Fruit fly (Drosophila melanogaster) whole organism, embryonic: ENCODE data around the gene CG5346.
A peak's percentile ranks its signal among the peaks of the same experiment; 100 is the strongest.

Experiments
- ATbp ChIP-seq: fragments of 200-800 bp; sonication (Bioruptor generic); optimal IDR thresholded peaks from 2 replicates; lab custom pipeline; 2017; ENCODE audit warnings: missing biosample characterization, mild to moderate bottlenecking, missing genetic modification characterization, missing genetic modification reagents
- Abd-B ChIP-seq: fragments of 200-800 bp; sonication (Bioruptor generic); optimal IDR thresholded peaks from 2 replicates; lab custom pipeline; 2018; ENCODE audit warnings: missing biosample characterization, mild to moderate bottlenecking, missing genetic modification characterization, moderate library complexity
- CG1024 ChIP-seq: fragments of 200-800 bp; sonication (Bioruptor generic); IDR thresholded peaks from 2 replicates; pipeline ENCODE4 v1.3.6; 2022; ENCODE audit warnings: missing biosample characterization, missing genetic modification characterization
- CG10274 ChIP-seq: fragments of 200-800 bp; sonication (Bioruptor generic); optimal IDR thresholded peaks from 3 replicates; lab custom pipeline; 2017; ENCODE audit warnings: missing biosample characterization, mild to moderate bottlenecking, missing genetic modification characterization
- CG11504 ChIP-seq: fragments of 200-800 bp; sonication (Bioruptor generic); optimal IDR thresholded peaks from 3 replicates; lab custom pipeline; 2019; ENCODE audit warnings: missing biosample characterization, mild to moderate bottlenecking, missing genetic modification characterization, moderate library complexity
- CG12942 ChIP-seq: fragments of 200-800 bp; sonication (Bioruptor generic); optimal IDR thresholded peaks from 3 replicates; lab custom pipeline; 2016; ENCODE audit warnings: missing biosample characterization, missing genetic modification characterization
- CG15073 ChIP-seq: fragments of 200-800 bp; sonication (Bioruptor generic); optimal IDR thresholded peaks from 2 replicates; lab custom pipeline; 2016; ENCODE audit warnings: missing biosample characterization, missing genetic modification characterization
- CG15696 ChIP-seq: fragments of 200-800 bp; sonication (Bioruptor generic); optimal IDR thresholded peaks from 2 replicates; lab custom pipeline; 2019; ENCODE audit warnings: missing biosample characterization, mild to moderate bottlenecking, missing genetic modification characterization, moderate library complexity
- CG16779 ChIP-seq: fragments of 200-800 bp; sonication (Bioruptor generic); IDR thresholded peaks from 2 replicates; pipeline ENCODE4 v1.3.6; 2022; ENCODE audit warnings: missing biosample characterization, missing genetic modification characterization
- CG16813 ChIP-seq: fragments of 200-800 bp; sonication (Bioruptor generic); IDR thresholded peaks from 3 replicates; pipeline ENCODE4 v1.3.6; 2022; ENCODE audit warnings: missing biosample characterization, missing genetic modification characterization; ENCODE audit not compliant: partially characterized antibody
- CG17385 ChIP-seq: fragments of 200-800 bp; sonication (Bioruptor generic); optimal IDR thresholded peaks from 3 replicates; lab custom pipeline; 2018; ENCODE audit warnings: missing biosample characterization, mild to moderate bottlenecking, missing genetic modification characterization
- CG5180 ChIP-seq: fragments of 200-800 bp; sonication (Bioruptor generic); optimal IDR thresholded peaks from 3 replicates; lab custom pipeline; 2017; ENCODE audit warnings: missing biosample characterization, missing genetic modification characterization, mild to moderate bottlenecking, moderate library complexity, missing genetic modification reagents
- CG6683 ChIP-seq: fragments of 200-800 bp; sonication (Bioruptor generic); optimal IDR thresholded peaks from 2 replicates; lab custom pipeline; 2017; ENCODE audit warnings: missing biosample characterization, mild to moderate bottlenecking, missing genetic modification characterization, missing genetic modification reagents
- CG6765 ChIP-seq: fragments of 200-800 bp; sonication (Bioruptor generic); optimal IDR thresholded peaks from 3 replicates; lab custom pipeline; 2017; ENCODE audit warnings: missing biosample characterization, mild to moderate bottlenecking, missing genetic modification characterization
- CG7271 ChIP-seq: fragments of 200-800 bp; sonication (Bioruptor generic); optimal IDR thresholded peaks from 2 replicates; lab custom pipeline; 2018; ENCODE audit warnings: missing biosample characterization, mild to moderate bottlenecking, missing genetic modification characterization, moderate library complexity
- CG8924 ChIP-seq: fragments of 200-800 bp; optimal IDR thresholded peaks from 3 replicates; lab custom pipeline; 2019; ENCODE audit warnings: missing biosample characterization, mild to moderate bottlenecking, missing genetic modification characterization, moderate library complexity
- CG9797 ChIP-seq: fragments of 200-800 bp; sonication (Bioruptor generic); optimal IDR thresholded peaks from 3 replicates; lab custom pipeline; 2018; ENCODE audit warnings: missing biosample characterization, mild to moderate bottlenecking, missing genetic modification characterization
- CkIIα-i1 ChIP-seq: fragments of 200-800 bp; sonication (Bioruptor generic); IDR thresholded peaks from 2 replicates; pipeline ENCODE4 v1.3.6; 2022; ENCODE audit warnings: missing biosample characterization, missing genetic modification characterization
- E2f2 ChIP-seq: fragments of 200-800 bp; sonication (Bioruptor generic); IDR thresholded peaks from 2 replicates; pipeline ENCODE4 v1.3.6; 2022; ENCODE audit warnings: missing biosample characterization, missing genetic modification characterization
- Hmr ChIP-seq: fragments of 200-800 bp; sonication (Bioruptor generic); optimal IDR thresholded peaks from 3 replicates; lab custom pipeline; 2017; ENCODE audit warnings: mild to moderate bottlenecking, missing biosample characterization, missing genetic modification reagents, missing genetic modification characterization
- Hsf ChIP-seq: fragments of 200-800 bp; sonication (Bioruptor generic); optimal IDR thresholded peaks from 3 replicates; lab custom pipeline; 2016; ENCODE audit warnings: missing biosample characterization, missing genetic modification characterization
- Lhr ChIP-seq: fragments of 200-800 bp; sonication (Bioruptor generic); optimal IDR thresholded peaks from 3 replicates; lab custom pipeline; 2017; ENCODE audit warnings: mild to moderate bottlenecking, missing biosample characterization, missing genetic modification reagents, missing genetic modification characterization
- NC2β ChIP-seq: fragments of 200-800 bp; sonication (Bioruptor generic); optimal IDR thresholded peaks from 2 replicates; lab custom pipeline; 2016; ENCODE audit warnings: missing biosample characterization, missing genetic modification characterization
- Optix ChIP-seq: fragments of 200-800 bp; sonication (Bioruptor generic); IDR thresholded peaks from 3 replicates; pipeline ENCODE4 v1.3.6; 2022; ENCODE audit warnings: missing biosample characterization, missing genetic modification characterization
- Taf1 ChIP-seq: fragments of 200-800 bp; sonication (Bioruptor generic); IDR thresholded peaks from 2 replicates; pipeline ENCODE4 v1.3.6; 2022; ENCODE audit warnings: missing biosample characterization, missing genetic modification characterization
- Xbp1 ChIP-seq: fragments of 200-800 bp; sonication (Bioruptor generic); optimal IDR thresholded peaks from 3 replicates; lab custom pipeline; 2016; ENCODE audit warnings: missing biosample characterization, mild to moderate bottlenecking, missing genetic modification characterization
- amos ChIP-seq: fragments of 200-800 bp; sonication (Bioruptor generic); IDR thresholded peaks from 2 replicates; pipeline ENCODE4 v1.3.6; 2022; ENCODE audit warnings: missing biosample characterization, missing genetic modification characterization; ENCODE audit not compliant: partially characterized antibody
- aop ChIP-seq: fragments of 200-800 bp; sonication (Bioruptor generic); IDR thresholded peaks from 2 replicates; pipeline ENCODE4 v1.3.6; 2022; ENCODE audit warnings: missing biosample characterization, missing genetic modification characterization
- bcd ChIP-seq: fragments of 200-800 bp; sonication (Bioruptor generic); optimal IDR thresholded peaks from 2 replicates; lab custom pipeline; 2017; ENCODE audit warnings: missing biosample characterization, mild to moderate bottlenecking, missing genetic modification characterization
- cas ChIP-seq: fragments of 200-800 bp; sonication (Bioruptor generic); IDR thresholded peaks from 2 replicates; pipeline ENCODE4 v1.3.6; 2022; ENCODE audit warnings: missing biosample characterization, missing genetic modification characterization
- chif ChIP-seq, 2 experiments: fragments of 200-800 bp; sonication (Bioruptor generic); optimal IDR thresholded peaks; 3 replicates each; lab custom pipeline; 2016; ENCODE audit warnings: missing biosample characterization in 2 of 2, missing genetic modification characterization in 2 of 2
- chm ChIP-seq: fragments of 200-800 bp; sonication (Bioruptor generic); IDR thresholded peaks from 2 replicates; pipeline ENCODE4 v1.3.6; 2022; ENCODE audit warnings: missing biosample characterization, missing genetic modification characterization
- cwo ChIP-seq: fragments of 200-800 bp; sonication (Bioruptor generic); optimal IDR thresholded peaks from 3 replicates; lab custom pipeline; 2017; ENCODE audit warnings: missing biosample characterization, missing genetic modification characterization, mild to moderate bottlenecking, moderate library complexity, missing genetic modification reagents
- dan ChIP-seq: fragments of 200-800 bp; sonication (Bioruptor generic); IDR thresholded peaks from 2 replicates; pipeline ENCODE4 v1.3.6; 2022; ENCODE audit warnings: missing biosample characterization, missing genetic modification characterization
- en ChIP-seq: fragments of 200-800 bp; sonication (Bioruptor generic); optimal IDR thresholded peaks from 2 replicates; lab custom pipeline; 2016; ENCODE audit warnings: missing biosample characterization, missing genetic modification characterization
- exex ChIP-seq: fragments of 200-800 bp; sonication (Bioruptor generic); optimal IDR thresholded peaks from 4 replicates; lab custom pipeline; 2018; ENCODE audit warnings: missing biosample characterization, mild to moderate bottlenecking, missing genetic modification characterization, moderate library complexity
- gfzf ChIP-seq: fragments of 200-800 bp; sonication (Bioruptor generic); optimal IDR thresholded peaks from 2 replicates; lab custom pipeline; 2016; ENCODE audit warnings: missing biosample characterization, mild to moderate bottlenecking, missing genetic modification characterization, moderate library complexity
- grau ChIP-seq: fragments of 200-800 bp; optimal IDR thresholded peaks from 3 replicates; lab custom pipeline; 2019; ENCODE audit warnings: missing biosample characterization, mild to moderate bottlenecking, missing genetic modification characterization, moderate library complexity
- jing ChIP-seq: fragments of 200-800 bp; sonication (Bioruptor generic); optimal IDR thresholded peaks from 2 replicates; lab custom pipeline; 2018; ENCODE audit warnings: missing biosample characterization, mild to moderate bottlenecking, missing genetic modification characterization
- mirr ChIP-seq: fragments of 200-800 bp; sonication (Bioruptor generic); optimal IDR thresholded peaks from 3 replicates; lab custom pipeline; 2018; ENCODE audit warnings: missing biosample characterization, mild to moderate bottlenecking, missing genetic modification characterization
- pfk ChIP-seq: fragments of 200-800 bp; sonication (Bioruptor generic); optimal IDR thresholded peaks from 2 replicates; lab custom pipeline; 2018; ENCODE audit warnings: missing biosample characterization, mild to moderate bottlenecking, missing genetic modification characterization, moderate library complexity
- pros ChIP-seq: fragments of 200-800 bp; sonication (Bioruptor generic); optimal IDR thresholded peaks from 3 replicates; lab custom pipeline; 2019; ENCODE audit warnings: missing biosample characterization, mild to moderate bottlenecking, missing genetic modification characterization, moderate library complexity
- schlank ChIP-seq: fragments of 200-800 bp; sonication (Bioruptor generic); optimal IDR thresholded peaks from 2 replicates; lab custom pipeline; 2018; ENCODE audit warnings: missing biosample characterization, mild to moderate bottlenecking, missing genetic modification characterization
- shn ChIP-seq: fragments of 200-800 bp; sonication (Bioruptor generic); optimal IDR thresholded peaks from 3 replicates; lab custom pipeline; 2016; ENCODE audit warnings: missing biosample characterization, missing genetic modification characterization
- so ChIP-seq: fragments of 200-800 bp; sonication (Bioruptor generic); IDR thresholded peaks from 3 replicates; pipeline ENCODE4 v1.3.6; 2022; ENCODE audit warnings: missing biosample characterization, missing genetic modification characterization
- sqz ChIP-seq: fragments of 200-800 bp; sonication (Bioruptor generic); optimal IDR thresholded peaks from 3 replicates; lab custom pipeline; 2018; ENCODE audit warnings: missing biosample characterization, mild to moderate bottlenecking, missing genetic modification characterization
- wek ChIP-seq: fragments of 200-800 bp; sonication (Bioruptor generic); optimal IDR thresholded peaks from 3 replicates; lab custom pipeline; 2018; ENCODE audit warnings: missing biosample characterization, mild to moderate bottlenecking, missing genetic modification characterization, moderate library complexity
- zfh2 ChIP-seq: fragments of 200-800 bp; sonication (Bioruptor generic); optimal IDR thresholded peaks from 2 replicates; lab custom pipeline; 2016; ENCODE audit warnings: missing biosample characterization, missing genetic modification characterization

The CG5346 gene

DNA sequence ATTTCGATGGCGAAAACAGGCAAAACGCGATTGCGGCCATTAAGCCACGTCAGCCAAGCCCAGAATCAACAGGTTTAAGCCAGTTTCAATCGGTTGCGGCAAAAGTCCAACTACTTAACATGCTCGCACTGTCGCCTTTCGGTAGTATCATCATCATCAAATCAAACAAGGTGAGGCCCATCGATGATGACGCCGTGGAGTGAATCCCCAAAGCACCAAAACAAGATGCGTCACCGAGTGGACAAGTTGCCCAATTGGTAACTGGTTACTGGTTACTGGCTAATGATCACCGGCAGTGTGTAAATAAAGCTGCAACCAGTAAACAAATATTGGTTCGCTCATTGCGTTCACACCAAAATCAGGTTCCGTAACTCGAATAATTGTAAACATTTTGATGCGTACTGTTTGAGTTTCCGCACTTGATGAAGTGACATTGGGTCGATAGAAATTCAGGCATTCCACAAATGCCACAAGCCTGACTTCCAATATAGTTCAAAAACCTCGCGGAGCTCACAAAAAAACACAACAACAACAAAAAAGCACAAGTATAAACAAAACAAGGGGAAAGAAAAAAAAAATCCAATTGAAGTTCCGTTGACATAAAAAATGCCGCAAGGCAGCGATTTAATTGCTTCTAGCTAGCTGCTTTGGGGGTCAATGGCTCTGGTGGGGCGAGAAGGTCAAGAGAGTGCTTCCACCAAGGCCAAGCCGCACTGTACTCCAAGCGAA is 4.0 kb downstream of the CG5346 start (continued):
- TF ChIP-seq Abd-B (no peak), amos (no peak), CG5180 (GFP tag; lab: Kevin White, UChicago) (peak; percentile 79), sqz (GFP tag; lab: Kevin White, UChicago) (peak; percentile 86), CG12942 (peak; percentile 36), so (peak; percentile 69; the same call in 2 of the 3 replicates), bcd (GFP tag; lab: Kevin White, UChicago) (no peak), CG11504 (tag; lab: Kevin White, UChicago) (peak; percentile 43), chif (GFP tag; optimal IDR thresholded peaks at IDR 0.05; lab: Kevin White, UChicago) (peak; percentile 5 to 22), cwo (GFP tag; lab: Kevin White, UChicago) (peak; percentile 4), NC2β (GFP tag; lab: Kevin White, UChicago) (no peak), CG10274 (GFP tag; lab: Kevin White, UChicago) (no peak), Xbp1 (GFP tag; lab: Kevin White, UChicago) (peak; percentile 31), CG8924 (peak; percentile 33), CG6683 (GFP tag; lab: Kevin White, UChicago) (peak; percentile 45), schlank (peak; percentile 21), dan (GFP tag; lab: Robert Waterston, UW) (no peak), gfzf (GFP tag; lab: Kevin White, UChicago) (no peak), exex (tag; lab: Kevin White, UChicago) (peak; percentile 10), pfk (GFP tag; lab: Kevin White, UChicago) (peak; percentile 32), Hmr (peak; percentile 45), zfh2 (no peak), CG15696 (peak; percentile 20), CG16779 (GFP tag; lab: Robert Waterston, UW) (no peak), Lhr (GFP tag; lab: Kevin White, UChicago) (peak; percentile 23), CG6765 (GFP tag; lab: Kevin White, UChicago) (peak; percentile 53), jing (GFP tag; lab: Kevin White, UChicago) (no peak), shn (GFP tag; lab: Kevin White, UChicago) (peak; percentile 56), cas (GFP tag; lab: Robert Waterston, UW) (0 out of 2 replicates have a peak, but pooled peaks have one; percentile 16), CG7271 (tag; lab: Kevin White, UChicago) (peak; percentile 42), Taf1 (GFP tag; lab: Robert Waterston, UW) (no peak), CG9797 (GFP tag; lab: Kevin White, UChicago) (no peak), wek (GFP tag; lab: Kevin White, UChicago) (peak; percentile 89), Hsf (GFP tag; lab: Kevin White, UChicago) (no peak), grau (peak; percentile 45), aop (GFP tag; lab: Robert Waterston, UW) (no peak), chm (GFP tag; lab: Robert Waterston, UW) (peak; percentile 81), E2f2 (GFP tag; lab: Robert Waterston, UW) (peak; percentile 40; the same call in 1 of the 2 replicates), ATbp (GFP tag; lab: Kevin White, UChicago) (peak; percentile 95), mirr (GFP tag; lab: Kevin White, UChicago) (peak; percentile 46), CG16813 (GFP tag; lab: Robert Waterston, UW) (no peak), en (GFP tag; lab: Kevin White, UChicago) (peak; percentile 10), CkIIα-i1 (no peak), CG17385 (peak; percentile 59), CG1024 (GFP tag; lab: Robert Waterston, UW) (peak; percentile 61; the same call in 1 of the 2 replicates), pros (GFP tag; lab: Kevin White, UChicago) (no peak), Optix (GFP tag; lab: Robert Waterston, UW) (no peak), CG15073 (GFP tag; lab: Kevin White, UChicago) (no peak)
